Worm (Caenorhabditis elegans) whole organism, L2 larva: ENCODE data around the gene EGAP2.1.

Experiments used
- F13H6.1 ChIP-seq: sonication (generic microtip); optimal IDR thresholded peaks from 2 replicates; lab custom pipeline; 2016; ENCODE audit warnings: missing genetic modification characterization, missing compliant biosample characterization
- R02D3.7 ChIP-seq: fragments of 150-350 bp; optimal IDR thresholded peaks from 2 replicates; lab custom pipeline; 2014; ENCODE audit warnings: missing biosample characterization, missing genetic modification characterization
- Y55F3AM.14 ChIP-seq: fragments of 200-800 bp; sonication (Bioruptor generic); optimal IDR thresholded peaks from 2 replicates; lab custom pipeline; 2018; ENCODE audit warnings: mild to moderate bottlenecking, missing genetic modification characterization, missing compliant biosample characterization
- ZK546.5 ChIP-seq: sonication (generic microtip); optimal IDR thresholded peaks from 2 replicates; lab custom pipeline; 2017; ENCODE audit warnings: missing biosample characterization, missing genetic modification characterization
- alr-1 ChIP-seq: fragments of 150-350 bp; optimal IDR thresholded peaks from 2 replicates; lab custom pipeline; 2014; ENCODE audit warnings: missing biosample characterization, missing genetic modification characterization
- aly-2 ChIP-seq: fragments of 150-350 bp; optimal IDR thresholded peaks from 2 replicates; lab custom pipeline; 2014; ENCODE audit warnings: missing biosample characterization, missing genetic modification characterization
- ama-1 ChIP-seq: fragments of 150-350 bp; optimal IDR thresholded peaks from 2 replicates; lab custom pipeline; 2018; ENCODE audit warnings: inconsistent platforms
- blmp-1 ChIP-seq: sonication (generic microtip); optimal IDR thresholded peaks from 2 replicates; lab custom pipeline; 2017; ENCODE audit warnings: missing genetic modification characterization, mild to moderate bottlenecking, missing compliant biosample characterization, antibody characterized with exemption, moderate library complexity; ENCODE audit not compliant: insufficient read depth
- ceh-16 ChIP-seq: fragments of 150-350 bp; optimal IDR thresholded peaks from 2 replicates; lab custom pipeline; 2014; ENCODE audit warnings: missing biosample characterization, missing genetic modification characterization
- ceh-82 ChIP-seq: fragments of 150-350 bp; optimal IDR thresholded peaks from 2 replicates; lab custom pipeline; 2014; ENCODE audit warnings: missing biosample characterization, missing genetic modification characterization
- crh-2 ChIP-seq: sonication (generic microtip); optimal IDR thresholded peaks from 2 replicates; lab custom pipeline; 2017; ENCODE audit warnings: missing biosample characterization, missing genetic modification characterization
- egl-27 ChIP-seq: sonication (generic microtip); optimal IDR thresholded peaks from 3 replicates; lab custom pipeline; 2017; ENCODE audit warnings: missing biosample characterization, missing genetic modification reagents, missing genetic modification characterization
- elt-3 ChIP-seq: sonication (generic microtip); optimal IDR thresholded peaks from 2 replicates; lab custom pipeline; 2017; ENCODE audit warnings: missing biosample characterization, missing genetic modification characterization
- fos-1 ChIP-seq: fragments of 150-350 bp; optimal IDR thresholded peaks from 2 replicates; lab custom pipeline; 2014; ENCODE audit warnings: missing biosample characterization, missing genetic modification characterization
- gmeb-1 ChIP-seq: fragments of 150-350 bp; optimal IDR thresholded peaks from 2 replicates; lab custom pipeline; 2014; ENCODE audit warnings: missing biosample characterization, missing genetic modification characterization
- lin-11 ChIP-seq: fragments of 150-350 bp; sonication (generic microtip); optimal IDR thresholded peaks from 2 replicates; lab custom pipeline; 2014; ENCODE audit warnings: missing biosample characterization, missing genetic modification characterization, inconsistent platforms, mixed read lengths
- lin-39 ChIP-seq: fragments of 150-350 bp; optimal IDR thresholded peaks from 2 replicates; lab custom pipeline; 2014; ENCODE audit warnings: missing biosample characterization, missing genetic modification reagents, missing genetic modification characterization
- lsy-2 ChIP-seq, 2 experiments: fragments of 150-350 bp in 1 of 2; sonication (generic microtip) in 1 of 2; optimal IDR thresholded peaks; 2 replicates each; lab custom pipeline; 2014 to 2017; ENCODE audit warnings: missing biosample characterization in 2 of 2, missing genetic modification characterization in 2 of 2
- mab-5 ChIP-seq: fragments of 150-350 bp; optimal IDR thresholded peaks from 2 replicates; lab custom pipeline; 2014; ENCODE audit warnings: missing biosample characterization, missing genetic modification characterization
- mdl-1 ChIP-seq, 2 experiments: fragments of 150-350 bp in 1 of 2; sonication (generic microtip) in 1 of 2; optimal IDR thresholded peaks; 2 replicates each; lab custom pipeline; 2017; ENCODE audit warnings: missing biosample characterization in 2 of 2, missing genetic modification characterization in 2 of 2
- nhr-10 ChIP-seq: sonication (generic microtip); optimal IDR thresholded peaks from 2 replicates; lab custom pipeline; 2017; ENCODE audit warnings: missing biosample characterization, missing genetic modification characterization
- nhr-11 ChIP-seq: fragments of 150-350 bp; optimal IDR thresholded peaks from 2 replicates; lab custom pipeline; 2014; ENCODE audit warnings: missing biosample characterization, missing genetic modification characterization
- nhr-12 ChIP-seq: fragments of 150-350 bp; optimal IDR thresholded peaks from 2 replicates; lab custom pipeline; 2014; ENCODE audit warnings: missing biosample characterization, missing genetic modification characterization
- nhr-23 ChIP-seq: fragments of 150-350 bp; optimal IDR thresholded peaks from 2 replicates; lab custom pipeline; 2014; ENCODE audit warnings: missing biosample characterization, missing genetic modification reagents, missing genetic modification characterization
- nhr-237 ChIP-seq: fragments of 150-350 bp; optimal IDR thresholded peaks from 2 replicates; lab custom pipeline; 2014; ENCODE audit warnings: missing biosample characterization, missing genetic modification characterization
- nhr-25 ChIP-seq: fragments of 150-350 bp; sonication (generic microtip); optimal IDR thresholded peaks from 3 replicates; lab custom pipeline; 2014; ENCODE audit warnings: missing biosample characterization, missing genetic modification characterization
- nhr-77 ChIP-seq: fragments of 150-350 bp; optimal IDR thresholded peaks from 2 replicates; lab custom pipeline; 2014; ENCODE audit warnings: missing biosample characterization, missing genetic modification characterization
- peb-1 ChIP-seq: fragments of 150-350 bp; optimal IDR thresholded peaks from 2 replicates; lab custom pipeline; 2014; ENCODE audit warnings: missing biosample characterization, missing genetic modification characterization
- skn-1 ChIP-seq: sonication (generic microtip); optimal IDR thresholded peaks from 2 replicates; lab custom pipeline; 2017; ENCODE audit warnings: missing biosample characterization, missing genetic modification characterization
- sma-3 ChIP-seq: sonication (generic microtip); optimal IDR thresholded peaks from 2 replicates; lab custom pipeline; 2016; ENCODE audit warnings: missing genetic modification reagents, missing genetic modification characterization, missing compliant biosample characterization
- sma-9 ChIP-seq, 2 experiments: fragments of 150-350 bp in 1 of 2; sonication (generic microtip) in 1 of 2; optimal IDR thresholded peaks; 2 replicates each; lab custom pipeline; 2014 to 2016; ENCODE audit warnings: missing genetic modification characterization in 2 of 2, mild to moderate bottlenecking in 1 of 2, missing biosample characterization in 1 of 2, missing compliant biosample characterization in 1 of 2, missing genetic modification reagents in 1 of 2, moderate library complexity in 1 of 2
- snpc-4 ChIP-seq: fragments of 150-350 bp; optimal IDR thresholded peaks from 2 replicates; lab custom pipeline; 2014; ENCODE audit warnings: missing biosample characterization, missing genetic modification characterization
- unc-62 ChIP-seq: fragments of 150-350 bp; optimal IDR thresholded peaks from 2 replicates; lab custom pipeline; 2014; ENCODE audit warnings: missing biosample characterization, missing genetic modification reagents, missing genetic modification characterization
- zag-1 ChIP-seq: fragments of 150-350 bp; optimal IDR thresholded peaks from 2 replicates; lab custom pipeline; 2014; ENCODE audit warnings: missing biosample characterization, missing genetic modification characterization
- ztf-4 ChIP-seq: fragments of 150-350 bp; optimal IDR thresholded peaks from 2 replicates; lab custom pipeline; 2014; ENCODE audit warnings: missing biosample characterization, missing genetic modification characterization

EGAP2.1 gene

DNA sequence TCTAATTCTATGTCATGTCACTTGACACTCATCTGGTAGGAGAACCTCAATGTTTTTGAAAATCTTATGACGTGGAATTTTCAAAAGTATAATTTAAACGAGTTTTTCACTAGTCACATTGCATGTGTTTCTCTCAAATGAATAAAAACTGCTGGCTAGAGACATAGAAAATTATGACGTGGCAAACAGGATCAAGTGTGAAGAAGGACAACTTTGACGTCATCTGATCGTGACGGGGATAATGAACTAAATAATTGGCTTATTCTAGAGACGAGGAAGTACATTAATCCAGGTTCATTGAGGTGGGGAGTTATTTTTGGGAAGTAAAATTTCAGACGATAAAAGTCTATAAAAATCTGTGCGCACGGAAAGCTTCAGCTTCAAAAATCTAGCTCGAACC, 48.0 kb upstream of the EGAP2.1 start:
- TF ChIP-seq peb-1 (tag; lab: Kevin White, UChicago) (no peak), crh-2 (no peak), fos-1 (no peak), aly-2 (tag; lab: Kevin White, UChicago) (no peak), lsy-2 (tag; optimal IDR thresholded peaks at IDR 0.05; lab: Kevin White, UChicago) (peak in 1 of 2 experiments; percentile 38), nhr-25 (tag; lab: Kevin White, UChicago) (peak; percentile 40), ztf-4 (tag; lab: Kevin White, UChicago) (no peak)

DNA sequence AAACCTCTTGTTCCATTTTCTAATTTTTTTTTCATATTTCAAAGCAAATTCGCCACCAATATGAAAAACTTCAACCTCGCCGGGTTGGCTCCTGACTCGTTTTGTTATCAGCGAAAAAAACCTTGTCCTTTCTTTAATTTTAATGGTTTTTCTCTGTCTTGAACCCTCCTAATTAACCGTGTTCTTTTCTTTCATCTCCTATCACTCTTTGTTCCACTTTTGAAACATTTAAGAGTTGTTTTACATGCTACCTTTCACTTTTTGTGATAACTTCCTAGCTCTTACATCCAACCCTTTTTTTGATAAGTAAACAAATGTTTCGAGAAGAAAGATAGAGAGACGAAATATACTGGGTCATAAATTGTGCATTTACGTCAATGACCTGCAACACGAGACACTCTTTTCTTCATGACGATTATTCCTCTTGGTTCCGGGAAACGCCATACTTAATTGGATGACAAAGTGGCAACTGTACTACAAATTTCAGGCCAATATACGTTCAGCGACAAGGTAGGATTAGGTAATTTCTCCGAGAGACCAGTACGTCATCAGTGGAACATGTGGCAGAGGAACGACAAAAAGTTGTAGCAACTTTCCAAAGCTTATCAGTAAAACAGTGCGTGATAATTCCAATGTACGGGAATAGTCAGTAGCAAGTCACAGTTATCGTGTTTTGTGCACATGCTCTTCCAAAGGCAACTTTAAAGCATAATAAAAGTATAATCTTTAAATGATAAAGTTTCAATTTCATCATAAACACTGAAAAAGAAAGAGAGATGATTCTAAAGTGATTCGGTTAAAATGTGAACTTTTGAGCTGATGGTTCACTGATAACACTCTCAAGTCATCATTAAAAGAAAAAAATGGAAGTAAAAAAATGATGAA, 46.3 kb upstream of the EGAP2.1 start:
- TF ChIP-seq ama-1 (no peak), ceh-16 (tag; lab: Kevin White, UChicago) (no peak), sma-3 (no peak), nhr-12 (tag; lab: Kevin White, UChicago) (no peak), unc-62 (no peak), alr-1 (tag; lab: Kevin White, UChicago) (no peak), ceh-82 (tag; lab: Kevin White, UChicago) (no peak), nhr-11 (tag; lab: Kevin White, UChicago) (no peak), F13H6.1 (tag; lab: Kevin White, UChicago) (peak; percentile 2), skn-1 (tag; lab: Kevin White, UChicago) (no peak), peb-1 (tag; lab: Kevin White, UChicago) (no peak), mab-5 (no peak), nhr-237 (no peak), snpc-4 (tag; lab: Kevin White, UChicago) (no peak), R02D3.7 (tag; lab: Kevin White, UChicago) (no peak), Y55F3AM.14 (GFP tag; lab: Kevin White, UChicago) (no peak), sma-9 (GFP tag; optimal IDR thresholded peaks at IDR 0.05; lab: Kevin White, UChicago) (peak; percentile 51), sma-9 (tag; optimal IDR thresholded peaks at IDR 0.05; lab: Kevin White, UChicago) (no peak), nhr-10 (no peak), nhr-23 (tag; lab: Kevin White, UChicago) (no peak), fos-1 (peak; percentile 68), mdl-1 (tag; optimal IDR thresholded peaks at IDR 0.05; lab: Kevin White, UChicago) (no peak)

DNA sequence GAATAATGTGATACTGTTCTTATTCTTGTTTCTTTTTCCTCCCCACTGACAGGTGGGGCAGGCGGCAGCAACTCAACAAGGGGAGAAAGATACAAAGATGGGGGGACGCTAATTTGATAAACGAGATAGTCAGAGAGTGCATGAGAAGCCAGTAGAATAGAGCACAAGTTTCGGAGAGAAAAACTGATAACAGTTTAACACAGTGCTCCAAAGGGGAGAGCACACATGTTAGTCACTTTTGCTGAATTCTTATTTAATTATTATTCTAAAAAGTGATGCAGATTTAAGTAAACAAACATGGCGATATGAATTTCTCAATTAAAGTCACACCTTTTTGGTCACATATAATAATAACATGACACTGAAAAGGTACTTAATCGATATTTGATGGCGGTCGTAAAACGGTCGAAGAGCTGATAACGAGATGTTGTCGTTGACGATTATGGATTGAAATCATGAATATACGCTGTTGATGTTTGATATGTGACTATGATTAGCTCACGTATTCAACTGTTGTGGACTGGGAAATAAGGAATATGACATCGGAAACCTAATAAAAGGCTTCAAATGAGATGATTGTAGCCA, 45.2 kb upstream of the EGAP2.1 start:
- TF ChIP-seq F13H6.1 (tag; lab: Kevin White, UChicago), result peak; percentile 25
- no peak for TF ChIP-seq lin-11 (tag; lab: Kevin White, UChicago)
- TF ChIP-seq ceh-82 (tag; lab: Kevin White, UChicago), result no peak
- TF ChIP-seq elt-3, result no peak
- TF ChIP-seq sma-9 (GFP tag; optimal IDR thresholded peaks at IDR 0.05; lab: Kevin White, UChicago), result peak; percentile 14
- no peak for TF ChIP-seq sma-9 (tag; optimal IDR thresholded peaks at IDR 0.05; lab: Kevin White, UChicago)
- TF ChIP-seq egl-27, result peak; percentile 15
- no peak for TF ChIP-seq aly-2 (tag; lab: Kevin White, UChicago)
- no peak for TF ChIP-seq R02D3.7 (tag; lab: Kevin White, UChicago)
- no peak for TF ChIP-seq alr-1 (tag; lab: Kevin White, UChicago)
- TF ChIP-seq peb-1 (tag; lab: Kevin White, UChicago), result no peak
- TF ChIP-seq zag-1 (tag; lab: Kevin White, UChicago), result no peak
- no peak for TF ChIP-seq nhr-77
- TF ChIP-seq unc-62, result no peak
- no peak for TF ChIP-seq nhr-12 (tag; lab: Kevin White, UChicago)
- TF ChIP-seq fos-1, result peak; percentile 59
- no peak for TF ChIP-seq ZK546.5 (tag; lab: Kevin White, UChicago)
- TF ChIP-seq nhr-237, result no peak
- TF ChIP-seq mdl-1 (tag; optimal IDR thresholded peaks at IDR 0.05; lab: Kevin White, UChicago), result no peak
- no peak for TF ChIP-seq lin-39 (tag; lab: Kevin White, UChicago)
- TF ChIP-seq blmp-1, result no peak
- no peak for TF ChIP-seq gmeb-1 (tag; lab: Kevin White, UChicago)
- TF ChIP-seq nhr-10, result no peak
